Fruit fly (Drosophila melanogaster): ENCODE data around the gene hoe1.
A peak's percentile ranks its signal among the peaks of the same experiment; 100 is the strongest.

hoe1 gene

DNA sequence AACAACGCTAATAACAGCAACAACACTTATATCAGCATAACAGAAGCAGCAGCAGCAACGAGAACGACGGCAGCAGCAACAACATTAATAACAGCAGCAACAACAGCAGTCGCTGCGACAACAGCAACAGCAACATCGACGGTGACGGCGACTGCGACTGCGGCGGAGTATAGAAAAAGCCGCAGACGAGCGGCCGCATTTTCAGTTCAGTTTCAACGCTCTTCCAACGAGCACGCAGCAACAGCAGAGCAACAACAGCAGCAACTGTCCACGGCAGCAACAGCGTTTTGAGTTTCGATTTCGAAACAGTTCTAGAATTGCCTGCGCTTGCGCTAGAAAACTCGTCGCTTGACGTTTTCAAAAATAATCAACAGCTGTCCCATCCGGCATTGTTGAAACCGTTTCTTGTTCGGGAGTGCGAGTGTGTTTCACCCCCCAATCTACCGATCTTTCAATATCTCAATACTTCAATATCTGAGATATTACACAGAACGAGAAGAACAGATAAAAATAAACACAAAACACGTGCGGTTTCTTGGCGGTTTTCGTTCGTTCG lies 40.2 kb downstream of the hoe1 start, which contains the start of gene CG3036 (continued):
- TF ChIP-seq CG9876 (GFP tag; optimal IDR thresholded peaks at IDR 0.05): no peak
- TF ChIP-seq HmgZ (tag; optimal IDR thresholded peaks at IDR 0.05): peak; percentile 63
- peak; percentile 60 for TF ChIP-seq CG11398 (GFP tag; optimal IDR thresholded peaks at IDR 0.05)
- TF ChIP-seq ci (GFP tag; IDR thresholded peaks at IDR 0.05): peak; percentile 86
- TF ChIP-seq CG8924 (tag; optimal IDR thresholded peaks at IDR 0.05): peak; percentile 77
- peak; percentile 3 for TF ChIP-seq CG12071 (GFP tag; optimal IDR thresholded peaks at IDR 0.05)
- TF ChIP-seq CG11247 (GFP tag; IDR thresholded peaks at IDR 0.05): no peak
- TF ChIP-seq sisA (GFP tag; IDR thresholded peaks at IDR 0.05): no peak
- no peak for TF ChIP-seq Sox102F (GFP tag; optimal IDR thresholded peaks at IDR 0.05)
- TF ChIP-seq br (optimal IDR thresholded peaks at IDR 0.05): no peak
- TF ChIP-seq Stat92E (GFP tag; optimal IDR thresholded peaks at IDR 0.05): peak in 1 of 3 experiments; percentile 81
- TF ChIP-seq unpg (GFP tag; optimal IDR thresholded peaks at IDR 0.05): peak; percentile 48
- no peak for TF ChIP-seq CG12219 (GFP tag; optimal IDR thresholded peaks at IDR 0.05)
- TF ChIP-seq cato (GFP tag; optimal IDR thresholded peaks at IDR 0.05; ENCODE audit: borderline replicate concordance): no peak
- TF ChIP-seq Hsf (GFP tag; optimal IDR thresholded peaks at IDR 0.05): peak; percentile 14
- TF ChIP-seq CG10209 (GFP tag; optimal IDR thresholded peaks at IDR 0.05): no peak
- no peak for TF ChIP-seq hkb (optimal IDR thresholded peaks at IDR 0.05)
- no peak; the same call in none of the 2 replicates for TF ChIP-seq hkb (GFP tag; IDR thresholded peaks at IDR 0.05)
- TF ChIP-seq CG6854 (GFP tag; optimal IDR thresholded peaks at IDR 0.05): no peak
- no peak for TF ChIP-seq exex (tag; optimal IDR thresholded peaks at IDR 0.05)
- no peak for TF ChIP-seq CG4707 (GFP tag; optimal IDR thresholded peaks at IDR 0.05)
- TF ChIP-seq twi (tag; optimal IDR thresholded peaks at IDR 0.05): peak; percentile 43
- TF ChIP-seq Nf-YB (GFP tag; optimal IDR thresholded peaks at IDR 0.05): peak; percentile 31
- TF ChIP-seq B-H2 (GFP tag; optimal IDR thresholded peaks at IDR 0.05): peak; percentile 25
- TF ChIP-seq CG14860 (GFP tag; IDR thresholded peaks at IDR 0.05; ENCODE audit: partially characterized antibody): no peak
- peak; percentile 49; the same call in 1 of the 2 replicates for TF ChIP-seq CG8765 (GFP tag; IDR thresholded peaks at IDR 0.05)
- no peak for TF ChIP-seq slou (GFP tag; optimal IDR thresholded peaks at IDR 0.05)
- no peak for TF ChIP-seq Xbp1 (GFP tag; optimal IDR thresholded peaks at IDR 0.05)
- peak; percentile 56 for TF ChIP-seq abd-A (tag; optimal IDR thresholded peaks at IDR 0.05)
- TF ChIP-seq btn (GFP tag; optimal IDR thresholded peaks at IDR 0.05): no peak
- TF ChIP-seq CG2120 (GFP tag; optimal IDR thresholded peaks at IDR 0.05): no peak
- TF ChIP-seq fru (optimal IDR thresholded peaks at IDR 0.05): no peak
- TF ChIP-seq Mad (GFP tag; optimal IDR thresholded peaks at IDR 0.05): peak; percentile 18
- TF ChIP-seq CG17568 (GFP tag; optimal IDR thresholded peaks at IDR 0.05): peak; percentile 38
- no peak for TF ChIP-seq Sox100B (GFP tag; optimal IDR thresholded peaks at IDR 0.05)
- peak; percentile 55 for TF ChIP-seq fd102C (GFP tag; optimal IDR thresholded peaks at IDR 0.05)
- TF ChIP-seq CG10959 (GFP tag; IDR thresholded peaks at IDR 0.05): no peak
- no peak for TF ChIP-seq phol (tag; optimal IDR thresholded peaks at IDR 0.05)
- peak; percentile 57 for TF ChIP-seq MTF-1 (GFP tag; optimal IDR thresholded peaks at IDR 0.05; ENCODE audit: borderline replicate concordance)
- TF ChIP-seq oc (tag; optimal IDR thresholded peaks at IDR 0.05): no peak
- peak; percentile 2 for TF ChIP-seq CG10147 (GFP tag; optimal IDR thresholded peaks at IDR 0.05)
- no peak for TF ChIP-seq CG17912 (GFP tag; optimal IDR thresholded peaks at IDR 0.05)
- TF ChIP-seq maf-S (GFP tag; optimal IDR thresholded peaks at IDR 0.05): no peak
- TF ChIP-seq CG3995 (GFP tag; optimal IDR thresholded peaks at IDR 0.05): no peak
- TF ChIP-seq CG3847 (GFP tag; IDR thresholded peaks at IDR 0.05): no peak
- peak; percentile 34 for TF ChIP-seq CG18599 (GFP tag; optimal IDR thresholded peaks at IDR 0.05)
- peak; percentile 7 for TF ChIP-seq CG2202 (tag; optimal IDR thresholded peaks at IDR 0.05)
- peak; percentile 15 for TF ChIP-seq CG2875 (GFP tag; optimal IDR thresholded peaks at IDR 0.05)
- peak; percentile 77 for TF ChIP-seq Opbp (GFP tag; IDR thresholded peaks at IDR 0.05; ENCODE audit: partially characterized antibody)
- TF ChIP-seq Kr (GFP tag; optimal IDR thresholded peaks at IDR 0.05): peak; percentile 43

All from whole organism, embryonic.